Worm (Caenorhabditis elegans) whole organism, L4 larva: ENCODE measurements around the gene sru-31.

Experiments
- F37D6.2 ChIP-seq: sonication (generic microtip); optimal IDR thresholded peaks from 2 replicates; lab custom pipeline; 2016; ENCODE audit warnings: mild to moderate bottlenecking, missing genetic modification characterization, missing compliant biosample characterization
- F44E2.7 ChIP-seq: fragments of 200-800 bp; sonication (Bioruptor generic); IDR thresholded peaks from 2 replicates; pipeline ENCODE4 v2.1.2; 2022; ENCODE audit warnings: missing genetic modification characterization, missing compliant biosample characterization
- F49E8.2 ChIP-seq: sonication (generic microtip); optimal IDR thresholded peaks from 2 replicates; lab custom pipeline; 2016; ENCODE audit warnings: missing compliant biosample characterization, mild to moderate bottlenecking, missing genetic modification characterization, borderline replicate concordance
- R02D3.7 ChIP-seq: fragments of 150-350 bp; sonication (generic microtip); optimal IDR thresholded peaks from 3 replicates; lab custom pipeline; 2014; ENCODE audit warnings: missing biosample characterization, missing genetic modification characterization
- T26A8.4 ChIP-seq: fragments of 200-800 bp; sonication (Bioruptor generic); IDR thresholded peaks from 2 replicates; pipeline ENCODE4 v1.3.6; 2022; ENCODE audit warnings: missing genetic modification characterization, missing compliant biosample characterization
- Y75B8A.6 ChIP-seq: fragments of 200-800 bp; sonication (Bioruptor generic); IDR thresholded peaks from 2 replicates; pipeline ENCODE4 v1.3.6; 2022; ENCODE audit warnings: missing genetic modification reagents, missing genetic modification characterization, missing compliant biosample characterization
- ZK546.5 ChIP-seq, 2 experiments: sonication (generic microtip); optimal IDR thresholded peaks; 2 replicates each; lab custom pipeline; 2017; ENCODE audit warnings: missing biosample characterization in 2 of 2, missing genetic modification characterization in 2 of 2
- aha-1 ChIP-seq: fragments of 150-350 bp; peaks from one replicate; lab custom pipeline; 2014; ENCODE audit warnings: missing biosample characterization, missing genetic modification characterization
- aly-2 ChIP-seq: sonication (generic microtip); optimal IDR thresholded peaks from 2 replicates; lab custom pipeline; 2018; ENCODE audit warnings: missing biosample characterization, missing genetic modification characterization
- ama-1 ChIP-seq: fragments of 150-350 bp; optimal IDR thresholded peaks from 2 replicates; lab custom pipeline; 2014; ENCODE audit warnings: inconsistent platforms, mixed read lengths
- arid-1 ChIP-seq: fragments of 200-800 bp; sonication (Bioruptor generic); conservative IDR thresholded peaks from 2 replicates; pipeline ENCODE4 v1.3.6; 2022; ENCODE audit warnings: missing genetic modification reagents, missing genetic modification characterization, missing compliant biosample characterization
- ceh-20 ChIP-seq: fragments of 200-800 bp; sonication (Bioruptor generic); IDR thresholded peaks from 2 replicates; pipeline ENCODE4 v1.3.6; 2022; ENCODE audit warnings: missing genetic modification reagents, missing genetic modification characterization, missing compliant biosample characterization
- ceh-44 ChIP-seq: fragments of 200-800 bp; sonication (Bioruptor generic); IDR thresholded peaks from 2 replicates; pipeline ENCODE4 v1.3.6; 2022; ENCODE audit warnings: missing genetic modification reagents, missing genetic modification characterization, missing compliant biosample characterization
- ceh-62 ChIP-seq: sonication (generic microtip); optimal IDR thresholded peaks from 2 replicates; lab custom pipeline; 2017; ENCODE audit warnings: missing biosample characterization, missing genetic modification characterization
- ceh-82 ChIP-seq: sonication (generic microtip); optimal IDR thresholded peaks from 2 replicates; lab custom pipeline; 2017; ENCODE audit warnings: missing biosample characterization, missing genetic modification characterization
- ces-1 ChIP-seq: fragments of 150-350 bp; sonication (generic microtip); optimal IDR thresholded peaks from 4 replicates; lab custom pipeline; 2014; ENCODE audit warnings: missing biosample characterization, missing genetic modification reagents, missing genetic modification characterization
- cey-2 ChIP-seq: sonication (generic microtip); optimal IDR thresholded peaks from 3 replicates; lab custom pipeline; 2017; ENCODE audit warnings: missing genetic modification characterization, mild to moderate bottlenecking, missing compliant biosample characterization, antibody characterized with exemption, borderline replicate concordance; ENCODE audit not compliant: insufficient read depth
- daf-16 ChIP-seq, 3 experiments: sonication (generic microtip); optimal IDR thresholded peaks; 2 replicates each; lab custom pipeline; 2016 to 2017; ENCODE audit warnings: missing genetic modification characterization in 3 of 3, missing genetic modification reagents in 3 of 3, mild to moderate bottlenecking in 2 of 3, missing compliant biosample characterization in 2 of 3, missing biosample characterization in 1 of 3, moderate library complexity in 1 of 3
- daf-8 ChIP-seq: fragments of 200-800 bp; sonication (Bioruptor generic); IDR thresholded peaks from 2 replicates; pipeline ENCODE4 v1.3.6; 2022; ENCODE audit warnings: missing genetic modification characterization, missing compliant biosample characterization
- dmd-6 ChIP-seq: fragments of 200-800 bp; sonication (Bioruptor generic); IDR thresholded peaks from 2 replicates; pipeline ENCODE4 v1.3.6; 2022; ENCODE audit warnings: missing genetic modification reagents, missing genetic modification characterization, missing compliant biosample characterization
- dpl-1 ChIP-seq: fragments of 150-350 bp; optimal IDR thresholded peaks from 2 replicates; lab custom pipeline; 2014; ENCODE audit warnings: missing biosample characterization, missing genetic modification reagents, missing genetic modification characterization
- duxl-1 ChIP-seq: sonication (generic microtip); optimal IDR thresholded peaks from 2 replicates; lab custom pipeline; 2016; ENCODE audit warnings: mild to moderate bottlenecking, missing genetic modification characterization, moderate library complexity, missing compliant biosample characterization; ENCODE audit not compliant: poor library complexity
- dve-1 ChIP-seq: sonication (generic microtip); optimal IDR thresholded peaks from 2 replicates; lab custom pipeline; 2017; ENCODE audit warnings: antibody characterized with exemption, mild to moderate bottlenecking, missing genetic modification characterization, missing compliant biosample characterization; ENCODE audit not compliant: insufficient read depth
- egl-27 ChIP-seq: sonication (generic microtip); optimal IDR thresholded peaks from 3 replicates; lab custom pipeline; 2017; ENCODE audit warnings: missing biosample characterization, missing genetic modification reagents, missing genetic modification characterization
- hlh-11 ChIP-seq: fragments of 200-800 bp; sonication (Bioruptor generic); optimal IDR thresholded peaks from 2 replicates; lab custom pipeline; 2018; ENCODE audit warnings: mild to moderate bottlenecking, missing genetic modification characterization, missing compliant biosample characterization
- hlh-30 ChIP-seq: sonication (generic microtip); optimal IDR thresholded peaks from 2 replicates; lab custom pipeline; 2017; ENCODE audit warnings: antibody characterized with exemption, mild to moderate bottlenecking, missing genetic modification characterization, missing compliant biosample characterization; ENCODE audit not compliant: insufficient read depth
- jun-1 ChIP-seq: fragments of 150-350 bp; optimal IDR thresholded peaks from 2 replicates; lab custom pipeline; 2014; ENCODE audit warnings: missing biosample characterization, missing genetic modification reagents, missing genetic modification characterization
- lim-7 ChIP-seq: fragments of 200-800 bp; sonication (Bioruptor generic); IDR thresholded peaks from 2 replicates; pipeline ENCODE4 v1.3.6; 2022; ENCODE audit warnings: missing genetic modification characterization, missing compliant biosample characterization
- lin-15B ChIP-seq: fragments of 150-350 bp; sonication (generic microtip); optimal IDR thresholded peaks from 3 replicates; lab custom pipeline; 2014; ENCODE audit warnings: missing biosample characterization, missing genetic modification characterization
- lir-3 ChIP-seq: sonication (generic microtip); optimal IDR thresholded peaks from 2 replicates; lab custom pipeline; 2016; ENCODE audit warnings: mild to moderate bottlenecking, missing genetic modification characterization, missing compliant biosample characterization
- mxl-2 ChIP-seq: fragments of 200-800 bp; sonication (Bioruptor generic); conservative IDR thresholded peaks from 2 replicates; pipeline ENCODE4 v1.3.6; 2022; ENCODE audit warnings: missing genetic modification reagents, missing genetic modification characterization, missing compliant biosample characterization
- nhr-102 ChIP-seq: sonication (generic microtip); optimal IDR thresholded peaks from 2 replicates; lab custom pipeline; 2016; ENCODE audit warnings: mild to moderate bottlenecking, missing genetic modification characterization, moderate library complexity, missing compliant biosample characterization
- nhr-11 ChIP-seq: fragments of 150-350 bp; optimal IDR thresholded peaks from 2 replicates; lab custom pipeline; 2014; ENCODE audit warnings: missing biosample characterization, missing genetic modification characterization
- nhr-28 ChIP-seq: fragments of 150-350 bp; optimal IDR thresholded peaks from 2 replicates; lab custom pipeline; 2014; ENCODE audit warnings: missing biosample characterization, missing genetic modification characterization
- nhr-41 ChIP-seq: fragments of 200-800 bp; sonication (Bioruptor generic); IDR thresholded peaks from 2 replicates; pipeline ENCODE4 v1.3.6; 2022; ENCODE audit warnings: missing genetic modification reagents, missing genetic modification characterization, missing compliant biosample characterization
- nhr-48 ChIP-seq: sonication (generic microtip); optimal IDR thresholded peaks from 2 replicates; lab custom pipeline; 2016; ENCODE audit warnings: mild to moderate bottlenecking, missing genetic modification characterization, missing compliant biosample characterization
- nhr-76 ChIP-seq: fragments of 150-350 bp; optimal IDR thresholded peaks from 2 replicates; lab custom pipeline; 2014; ENCODE audit warnings: missing biosample characterization, missing genetic modification characterization
- php-3 ChIP-seq: fragments of 200-800 bp; sonication (Bioruptor generic); IDR thresholded peaks from 2 replicates; pipeline ENCODE4 v1.3.6; 2022; ENCODE audit warnings: missing genetic modification reagents, missing genetic modification characterization, missing compliant biosample characterization
- pqm-1 ChIP-seq: sonication (generic microtip); optimal IDR thresholded peaks from 2 replicates; lab custom pipeline; 2017; ENCODE audit warnings: missing biosample characterization, missing genetic modification characterization
- saeg-2 ChIP-seq: fragments of 200-800 bp; sonication (Bioruptor generic); IDR thresholded peaks from 2 replicates; pipeline ENCODE4 v1.3.6; 2022; ENCODE audit warnings: missing genetic modification reagents, missing genetic modification characterization, missing compliant biosample characterization
- set-16 ChIP-seq: fragments of 200-800 bp; sonication (Bioruptor generic); IDR thresholded peaks from 2 replicates; pipeline ENCODE4 v1.3.6; 2022; ENCODE audit warnings: missing genetic modification reagents, missing genetic modification characterization, missing compliant biosample characterization
- skn-1 ChIP-seq: fragments of 150-350 bp; optimal IDR thresholded peaks from 2 replicates; lab custom pipeline; 2014; ENCODE audit warnings: missing biosample characterization, missing genetic modification characterization
- snpc-4 ChIP-seq: fragments of 150-350 bp; optimal IDR thresholded peaks from 2 replicates; lab custom pipeline; 2014; ENCODE audit warnings: missing biosample characterization, missing genetic modification characterization
- spr-1 ChIP-seq: sonication (generic microtip); optimal IDR thresholded peaks from 2 replicates; lab custom pipeline; 2016; ENCODE audit warnings: mild to moderate bottlenecking, missing genetic modification characterization, missing compliant biosample characterization
- spr-3 ChIP-seq: fragments of 200-800 bp; sonication (Bioruptor generic); optimal IDR thresholded peaks from 2 replicates; lab custom pipeline; 2018; ENCODE audit warnings: mild to moderate bottlenecking, missing genetic modification characterization, missing compliant biosample characterization
- tra-1 ChIP-seq: fragments of 200-800 bp; sonication (Bioruptor generic); IDR thresholded peaks from 2 replicates; pipeline ENCODE4 v1.3.6; 2022; ENCODE audit warnings: missing genetic modification reagents, missing genetic modification characterization, missing compliant biosample characterization
- unc-62 ChIP-seq, 3 experiments: fragments of 150-350 bp in 1 of 3; sonication (generic microtip); optimal IDR thresholded peaks in 2 of 3; peaks in 1 of 3; 1 replicate in 1 of 3; 2 replicates in 2 of 3; lab custom pipeline; 2014 to 2017; ENCODE audit warnings: missing biosample characterization in 3 of 3, missing genetic modification characterization in 3 of 3, missing genetic modification reagents in 3 of 3, missing genotype in 1 of 3
- zag-1 ChIP-seq: fragments of 150-350 bp; optimal IDR thresholded peaks from 2 replicates; lab custom pipeline; 2014; ENCODE audit warnings: missing biosample characterization, missing genetic modification characterization
- zfp-3 ChIP-seq: fragments of 200-800 bp; sonication (Bioruptor generic); conservative IDR thresholded peaks from 2 replicates; pipeline ENCODE4 v1.3.6; 2022; ENCODE audit warnings: missing genetic modification reagents, missing genetic modification characterization, missing compliant biosample characterization
- ztf-11 ChIP-seq: fragments of 150-350 bp; optimal IDR thresholded peaks from 2 replicates; lab custom pipeline; 2014; ENCODE audit warnings: missing biosample characterization, missing genetic modification characterization

sru-31 gene

ce11 chrV:9789657-9790261 is 26.7 kb upstream of the sru-31 start, which contains the start of gene ztf-7 (continued):
- peak; percentile 77 for TF ChIP-seq mxl-2 (GFP tag; lab: Robert Waterston, UW)
- no peak for TF ChIP-seq ceh-62 (tag; lab: Kevin White, UChicago)
- no peak for TF ChIP-seq Y75B8A.6
- peak; percentile 48 for TF ChIP-seq nhr-76 (tag; lab: Kevin White, UChicago)
- TF ChIP-seq nhr-41 = peak; percentile 74
- peak; percentile 77 for TF ChIP-seq arid-1
- TF ChIP-seq F44E2.7 (GFP tag; lab: Robert Waterston, UW) = no peak
- peak; percentile 100 for TF ChIP-seq hlh-30 (tag; lab: Kevin White, UChicago)
- TF ChIP-seq nhr-28 (tag; lab: Kevin White, UChicago) = peak; percentile 96
- no peak for TF ChIP-seq lir-3 (tag; lab: Kevin White, UChicago)
- no peak for TF ChIP-seq snpc-4 (tag; lab: Kevin White, UChicago)
- TF ChIP-seq ama-1 (lab: Kevin White, UChicago) = peak; percentile 12
- TF ChIP-seq ces-1 = no peak
- no peak for TF ChIP-seq ceh-44 (GFP tag; lab: Robert Waterston, UW)
- TF ChIP-seq egl-27 (tag; lab: Kevin White, UChicago) = no peak
- TF ChIP-seq unc-62 (GFP tag; optimal IDR thresholded peaks at IDR 0.05 in 1 of 2; lab: Kevin White, UChicago) = no peak
- no peak for TF ChIP-seq unc-62 (tag; optimal IDR thresholded peaks at IDR 0.05; lab: Kevin White, UChicago)
- TF ChIP-seq nhr-102 (tag; lab: Kevin White, UChicago) = peak; percentile 97
- peak; percentile 96 for TF ChIP-seq ceh-20 (GFP tag; lab: Robert Waterston, UW)
- TF ChIP-seq daf-16 (GFP tag; optimal IDR thresholded peaks at IDR 0.05; lab: Kevin White, UChicago) = peak; percentile 55 to 97
- peak; percentile 80 for TF ChIP-seq daf-16 (tag; optimal IDR thresholded peaks at IDR 0.05; lab: Kevin White, UChicago)
- no peak for TF ChIP-seq aly-2 (tag; lab: Kevin White, UChicago)
- TF ChIP-seq zag-1 (tag; lab: Kevin White, UChicago) = no peak
- no peak for TF ChIP-seq pqm-1 (tag; lab: Kevin White, UChicago)
- peak; percentile 100 for TF ChIP-seq hlh-11
- TF ChIP-seq aha-1 (tag; lab: Kevin White, UChicago) = peak; percentile 99
- TF ChIP-seq saeg-2 (GFP tag; lab: Robert Waterston, UW) = peak; percentile 93
- TF ChIP-seq tra-1 (GFP tag; lab: Robert Waterston, UW) = peak; percentile 97
- TF ChIP-seq skn-1 (tag; lab: Kevin White, UChicago) = peak; percentile 29
- TF ChIP-seq ceh-82 (tag; lab: Kevin White, UChicago) = no peak
- TF ChIP-seq set-16 = no peak; the same call in 1 of the 2 replicates
- peak; percentile 69 for TF ChIP-seq jun-1
- peak; percentile 82 for TF ChIP-seq duxl-1 (tag; lab: Kevin White, UChicago)
- TF ChIP-seq lim-7 (GFP tag; lab: Robert Waterston, UW) = peak; percentile 24; the same call in 1 of the 2 replicates
- no peak for TF ChIP-seq lin-15B (tag; lab: Kevin White, UChicago)
- no peak for TF ChIP-seq R02D3.7 (tag; lab: Kevin White, UChicago)
- no peak for TF ChIP-seq cey-2 (tag; lab: Kevin White, UChicago)
- peak; percentile 93 for TF ChIP-seq zfp-3 (GFP tag; lab: Robert Waterston, UW)
- TF ChIP-seq nhr-11 (tag; lab: Kevin White, UChicago) = peak; percentile 98
- peak; percentile 99 for TF ChIP-seq dmd-6 (GFP tag; lab: Robert Waterston, UW)
- TF ChIP-seq ZK546.5 (tag; optimal IDR thresholded peaks at IDR 0.05; lab: Kevin White, UChicago) = no peak
- TF ChIP-seq nhr-48 (tag; lab: Kevin White, UChicago) = peak; percentile 92
- peak; percentile 87 for TF ChIP-seq spr-3 (GFP tag; lab: Kevin White, UChicago)
- no peak for TF ChIP-seq daf-8 (GFP tag; lab: Robert Waterston, UW)
- peak; percentile 51 for TF ChIP-seq F49E8.2 (tag; lab: Kevin White, UChicago)
- TF ChIP-seq dve-1 (tag; lab: Kevin White, UChicago) = peak; percentile 98
- peak; percentile 91 for TF ChIP-seq spr-1 (tag; lab: Kevin White, UChicago)
- no peak for TF ChIP-seq ztf-11 (tag; lab: Kevin White, UChicago)
- TF ChIP-seq T26A8.4 (GFP tag; lab: Robert Waterston, UW) = peak; percentile 96
- TF ChIP-seq php-3 (GFP tag; lab: Robert Waterston, UW) = peak; percentile 94
- peak; percentile 87 for TF ChIP-seq dpl-1 (GFP tag; lab: Kevin White, UChicago)
- TF ChIP-seq F37D6.2 = peak; percentile 87
